Fruit fly (Drosophila melanogaster) whole organism, embryonic: ENCODE data around the gene Bacc.

Source experiments
- Adf1 ChIP-seq: fragments of 200-800 bp; sonication (Bioruptor generic); IDR thresholded peaks from 2 replicates; pipeline ENCODE4 v1.3.6; 2022; ENCODE audit warnings: missing biosample characterization, missing genetic modification characterization
- Asciz ChIP-seq: fragments of 200-800 bp; sonication (Bioruptor generic); optimal IDR thresholded peaks from 2 replicates; lab custom pipeline; 2017; ENCODE audit warnings: missing biosample characterization, mild to moderate bottlenecking, missing genetic modification characterization, missing genetic modification reagents
- Bdp1 ChIP-seq: fragments of 200-800 bp; sonication (Bioruptor generic); optimal IDR thresholded peaks from 3 replicates; lab custom pipeline; 2016; ENCODE audit warnings: missing biosample characterization, missing genetic modification characterization
- Blimp-1 ChIP-seq: fragments of 200-800 bp; sonication (Bioruptor generic); optimal IDR thresholded peaks from 3 replicates; lab custom pipeline; 2018; ENCODE audit warnings: missing biosample characterization, missing genetic modification characterization, mild to moderate bottlenecking, moderate library complexity, missing genetic modification reagents
- Bteb2 ChIP-seq: fragments of 200-800 bp; sonication (Bioruptor generic); optimal IDR thresholded peaks from 2 replicates; lab custom pipeline; 2016; ENCODE audit warnings: missing biosample characterization, missing genetic modification characterization
- CG10431 ChIP-seq: fragments of 200-800 bp; sonication (Bioruptor generic); optimal IDR thresholded peaks from 3 replicates; lab custom pipeline; 2018; ENCODE audit warnings: missing biosample characterization, mild to moderate bottlenecking, missing genetic modification characterization
- CG13894 ChIP-seq: fragments of 200-800 bp; sonication (Bioruptor generic); optimal IDR thresholded peaks from 3 replicates; lab custom pipeline; 2018; ENCODE audit warnings: missing biosample characterization, mild to moderate bottlenecking, missing genetic modification characterization, moderate library complexity
- CG15601 ChIP-seq: fragments of 200-800 bp; sonication (Bioruptor generic); optimal IDR thresholded peaks from 3 replicates; lab custom pipeline; 2019; ENCODE audit warnings: missing biosample characterization, mild to moderate bottlenecking, missing genetic modification characterization, moderate library complexity
- CG15696 ChIP-seq: fragments of 200-800 bp; sonication (Bioruptor generic); optimal IDR thresholded peaks from 2 replicates; lab custom pipeline; 2019; ENCODE audit warnings: missing biosample characterization, mild to moderate bottlenecking, missing genetic modification characterization, moderate library complexity
- CG17328 ChIP-seq: fragments of 200-800 bp; sonication (Bioruptor generic); IDR thresholded peaks from 2 replicates; pipeline ENCODE4 v1.3.6; 2022; ENCODE audit warnings: missing biosample characterization, missing genetic modification characterization
- CG3065 ChIP-seq: fragments of 200-800 bp; sonication (Bioruptor generic); optimal IDR thresholded peaks from 2 replicates; lab custom pipeline; 2016; ENCODE audit warnings: missing biosample characterization, missing genetic modification characterization
- CG31365 ChIP-seq: fragments of 200-800 bp; sonication (Bioruptor generic); optimal IDR thresholded peaks from 2 replicates; lab custom pipeline; 2018; ENCODE audit warnings: missing biosample characterization, mild to moderate bottlenecking, missing genetic modification characterization
- CG3281 ChIP-seq: fragments of 200-800 bp; sonication (Bioruptor generic); optimal IDR thresholded peaks from 3 replicates; lab custom pipeline; 2017; ENCODE audit warnings: missing biosample characterization, mild to moderate bottlenecking, missing genetic modification characterization
- CG3407 ChIP-seq: fragments of 200-800 bp; sonication (Bioruptor generic); optimal IDR thresholded peaks from 2 replicates; lab custom pipeline; 2018; ENCODE audit warnings: missing biosample characterization, mild to moderate bottlenecking, missing genetic modification characterization
- CG4854 ChIP-seq: fragments of 200-800 bp; sonication (Bioruptor generic); optimal IDR thresholded peaks from 2 replicates; lab custom pipeline; 2016; ENCODE audit warnings: missing biosample characterization, missing genetic modification characterization, inconsistent platforms
- CG6175 ChIP-seq: fragments of 200-800 bp; sonication (Bioruptor generic); IDR thresholded peaks from 3 replicates; pipeline ENCODE4 v1.3.6; 2022; ENCODE audit warnings: missing biosample characterization, missing genetic modification characterization
- CG6272 ChIP-seq: fragments of 200-800 bp; sonication (Bioruptor generic); IDR thresholded peaks from 2 replicates; pipeline ENCODE4 v1.3.6; 2022; ENCODE audit warnings: missing biosample characterization, missing genetic modification characterization
- CG8290 ChIP-seq, 3 experiments: fragments of 200-800 bp; sonication (Bioruptor generic); optimal IDR thresholded peaks; 2 replicates each; lab custom pipeline; 2016 to 2019; ENCODE audit warnings: missing biosample characterization in 3 of 3, missing genetic modification characterization in 3 of 3, mild to moderate bottlenecking in 2 of 3, moderate library complexity in 1 of 3
- CG8478 ChIP-seq: fragments of >200 bp; optimal IDR thresholded peaks from 2 replicates; lab custom pipeline; 2018
- CG9797 ChIP-seq: fragments of 200-800 bp; sonication (Bioruptor generic); optimal IDR thresholded peaks from 3 replicates; lab custom pipeline; 2018; ENCODE audit warnings: missing biosample characterization, mild to moderate bottlenecking, missing genetic modification characterization
- Dll ChIP-seq: fragments of 200-800 bp; sonication (Bioruptor generic); IDR thresholded peaks from 4 replicates; pipeline ENCODE4 v1.3.6; 2022; ENCODE audit warnings: missing biosample characterization, missing genetic modification characterization; ENCODE audit not compliant: partially characterized antibody
- Doc3 ChIP-seq: fragments of 200-800 bp; sonication (Bioruptor generic); IDR thresholded peaks from 3 replicates; pipeline ENCODE4 v1.3.6; 2022; ENCODE audit warnings: missing biosample characterization, missing genetic modification characterization; ENCODE audit not compliant: partially characterized antibody
- Gug ChIP-seq: fragments of 200-800 bp; sonication (Bioruptor generic); IDR thresholded peaks from 4 replicates; pipeline ENCODE4 v1.3.6; 2022; ENCODE audit warnings: missing biosample characterization, missing genetic modification characterization
- H2.0 ChIP-seq: fragments of 200-800 bp; sonication (Bioruptor generic); IDR thresholded peaks from 2 replicates; pipeline ENCODE4 v1.3.6; 2022; ENCODE audit warnings: missing biosample characterization, missing genetic modification characterization
- Lim3 ChIP-seq: fragments of 200-800 bp; sonication (Bioruptor generic); IDR thresholded peaks from 2 replicates; pipeline ENCODE4 v1.3.6; 2022; ENCODE audit warnings: missing biosample characterization, missing genetic modification characterization
- Mad ChIP-seq: fragments of 200-800 bp; sonication (Bioruptor generic); optimal IDR thresholded peaks from 2 replicates; lab custom pipeline; 2016; ENCODE audit warnings: missing biosample characterization, missing genetic modification characterization
- Mes4 ChIP-seq: fragments of 200-800 bp; sonication (Bioruptor generic); optimal IDR thresholded peaks from 2 replicates; lab custom pipeline; 2016; ENCODE audit warnings: missing biosample characterization, missing genetic modification characterization
- Pdp1 ChIP-seq, 2 experiments: fragments of 200-800 bp; sonication (Bioruptor generic); optimal IDR thresholded peaks; 3 replicates each; lab custom pipeline; 2016; ENCODE audit warnings: missing biosample characterization in 2 of 2, missing genetic modification characterization in 2 of 2, mild to moderate bottlenecking in 1 of 2, moderate library complexity in 1 of 2
- Six4 ChIP-seq: fragments of 200-800 bp; sonication (Bioruptor generic); optimal IDR thresholded peaks from 2 replicates; lab custom pipeline; 2016; ENCODE audit warnings: missing biosample characterization, missing genetic modification characterization
- Ssrp ChIP-seq: fragments of 200-800 bp; sonication (Bioruptor generic); optimal IDR thresholded peaks from 2 replicates; lab custom pipeline; 2018; ENCODE audit warnings: missing biosample characterization, mild to moderate bottlenecking, missing genetic modification characterization, moderate library complexity
- TFAM ChIP-seq: fragments of 200-800 bp; sonication (Bioruptor generic); optimal IDR thresholded peaks from 2 replicates; lab custom pipeline; 2017; ENCODE audit warnings: missing biosample characterization, missing genetic modification characterization, inconsistent platforms
- cas ChIP-seq: fragments of 200-800 bp; sonication (Bioruptor generic); IDR thresholded peaks from 2 replicates; pipeline ENCODE4 v1.3.6; 2022; ENCODE audit warnings: missing biosample characterization, missing genetic modification characterization
- corto ChIP-seq: fragments of 200-800 bp; sonication (Bioruptor generic); optimal IDR thresholded peaks from 2 replicates; lab custom pipeline; 2016; ENCODE audit warnings: missing biosample characterization, mild to moderate bottlenecking, missing genetic modification characterization, moderate library complexity
- emc ChIP-seq: fragments of 200-800 bp; sonication (Bioruptor generic); optimal IDR thresholded peaks from 2 replicates; lab custom pipeline; 2016; ENCODE audit warnings: missing biosample characterization, missing genetic modification characterization
- fd3F ChIP-seq: fragments of 200-800 bp; sonication (Bioruptor generic); optimal IDR thresholded peaks from 2 replicates; lab custom pipeline; 2018; ENCODE audit warnings: missing biosample characterization, mild to moderate bottlenecking, missing genetic modification characterization, moderate library complexity
- ftz-f1 ChIP-seq: fragments of 200-800 bp; sonication (Bioruptor generic); optimal IDR thresholded peaks from 2 replicates; lab custom pipeline; 2016; ENCODE audit warnings: missing biosample characterization, missing genetic modification characterization
- gro ChIP-seq: fragments of 200-800 bp; sonication (Bioruptor generic); optimal IDR thresholded peaks from 2 replicates; lab custom pipeline; 2016; ENCODE audit warnings: missing biosample characterization, missing genetic modification characterization
- gsb-n ChIP-seq: fragments of 200-800 bp; sonication (Bioruptor generic); optimal IDR thresholded peaks from 3 replicates; lab custom pipeline; 2018; ENCODE audit warnings: missing biosample characterization, mild to moderate bottlenecking, missing genetic modification characterization
- mam ChIP-seq: fragments of 200-800 bp; sonication (Bioruptor generic); optimal IDR thresholded peaks from 3 replicates; lab custom pipeline; 2016; ENCODE audit warnings: missing biosample characterization, missing genetic modification characterization
- nerfin-2 ChIP-seq: fragments of 200-800 bp; sonication (Bioruptor generic); IDR thresholded peaks from 2 replicates; pipeline ENCODE4 v1.3.6; 2022; ENCODE audit warnings: missing biosample characterization, missing genetic modification characterization; ENCODE audit not compliant: partially characterized antibody
- odd ChIP-seq: fragments of 200-800 bp; sonication (Bioruptor generic); optimal IDR thresholded peaks from 2 replicates; lab custom pipeline; 2017; ENCODE audit warnings: missing biosample characterization, mild to moderate bottlenecking, missing genetic modification characterization
- sens-2 ChIP-seq: fragments of 200-800 bp; sonication (Bioruptor generic); IDR thresholded peaks from 2 replicates; pipeline ENCODE4 v1.3.6; 2022; ENCODE audit warnings: missing biosample characterization, missing genetic modification characterization
- shn ChIP-seq: fragments of 200-800 bp; sonication (Bioruptor generic); optimal IDR thresholded peaks from 3 replicates; lab custom pipeline; 2016; ENCODE audit warnings: missing biosample characterization, missing genetic modification characterization
- slp2 ChIP-seq: fragments of 200-800 bp; sonication (Bioruptor generic); optimal IDR thresholded peaks from 2 replicates; lab custom pipeline; 2016; ENCODE audit warnings: missing biosample characterization, missing genetic modification characterization
- ssp ChIP-seq: fragments of 200-800 bp; sonication (Bioruptor generic); IDR thresholded peaks from 2 replicates; pipeline ENCODE4 v1.3.6; 2022; ENCODE audit warnings: missing biosample characterization, missing genetic modification characterization
- stc ChIP-seq: fragments of 200-800 bp; sonication (Bioruptor generic); IDR thresholded peaks from 2 replicates; pipeline ENCODE4 v1.3.6; 2022; ENCODE audit warnings: missing biosample characterization, missing genetic modification characterization
- sug ChIP-seq: fragments of 200-800 bp; optimal IDR thresholded peaks from 2 replicates; lab custom pipeline; 2019; ENCODE audit warnings: missing biosample characterization, mild to moderate bottlenecking, missing genetic modification characterization, moderate library complexity
- toy ChIP-seq: fragments of 200-800 bp; sonication (Bioruptor generic); IDR thresholded peaks from 2 replicates; pipeline ENCODE4 v1.3.6; 2022; ENCODE audit warnings: missing biosample characterization, missing genetic modification characterization
- zf30C ChIP-seq: fragments of 200-800 bp; sonication (Bioruptor generic); optimal IDR thresholded peaks from 3 replicates; lab custom pipeline; 2018; ENCODE audit warnings: missing biosample characterization, mild to moderate bottlenecking, missing genetic modification characterization

Bacc gene

DNA sequence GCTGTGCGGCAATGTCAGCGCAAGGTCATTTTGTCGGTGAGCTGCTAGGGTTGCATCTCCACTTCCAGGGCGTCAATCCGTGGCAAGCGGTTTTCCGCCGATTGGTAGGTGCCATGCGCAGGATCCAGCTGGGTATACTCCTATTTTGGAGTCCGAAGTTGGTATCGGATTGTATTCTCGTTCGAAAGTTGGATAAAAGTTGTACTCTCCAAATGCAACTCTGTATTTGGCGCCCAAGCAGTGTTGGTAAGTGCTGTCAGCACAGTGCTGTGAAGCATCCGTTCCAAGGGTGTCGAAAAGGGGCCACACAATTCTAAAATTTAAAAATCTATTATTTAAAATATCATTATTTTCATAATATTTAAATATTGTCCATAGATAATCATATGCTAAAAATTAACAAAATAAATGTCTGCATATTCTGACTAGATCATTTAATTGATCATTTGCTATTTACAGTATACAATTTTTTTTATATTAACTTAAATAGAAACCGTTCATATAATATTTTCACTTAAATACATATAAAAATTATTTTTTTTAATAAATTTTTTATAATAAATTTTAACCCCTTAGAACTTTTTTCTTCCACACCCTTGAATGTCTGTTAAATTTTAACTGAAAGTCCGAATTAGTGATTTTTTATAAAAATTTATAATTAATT lies 3.6 kb upstream of the Bacc start (continued):
- TF ChIP-seq gsb-n (tag; lab: Kevin White, UChicago) (peak; percentile 91), cas (GFP tag; lab: Robert Waterston, UW) (peak; percentile 88), Gug (GFP tag; lab: Robert Waterston, UW) (peak; percentile 92), Mad (GFP tag; lab: Kevin White, UChicago) (peak; percentile 81), odd (GFP tag; lab: Kevin White, UChicago) (no peak), Adf1 (peak; percentile 65), CG15696 (tag; lab: Kevin White, UChicago) (peak; percentile 58), mam (GFP tag; lab: Kevin White, UChicago) (peak; percentile 90), emc (peak; percentile 77), CG6175 (GFP tag; lab: Robert Waterston, UW) (peak; percentile 81), Mes4 (GFP tag; lab: Kevin White, UChicago) (peak; percentile 66), Blimp-1 (GFP tag; lab: Kevin White, UChicago) (peak; percentile 77), Pdp1 (GFP tag; optimal IDR thresholded peaks at IDR 0.05; lab: Kevin White, UChicago) (peak; percentile 65 to 79), sens-2 (no peak; the same call in 1 of the 2 replicates), corto (no peak), nerfin-2 (GFP tag; lab: Robert Waterston, UW) (0 out of 2 replicates have a peak, but pooled peaks have one; percentile 47), CG9797 (GFP tag; lab: Kevin White, UChicago) (peak; percentile 39), Lim3 (no peak), CG13894 (peak; percentile 94), CG3065 (GFP tag; lab: Kevin White, UChicago) (peak; percentile 67), CG8290 (GFP tag; optimal IDR thresholded peaks at IDR 0.05; lab: Kevin White, UChicago) (peak; percentile 82), CG8290 (tag; optimal IDR thresholded peaks at IDR 0.05; lab: Kevin White, UChicago) (peak; percentile 94 to 96), CG4854 (peak; percentile 78), Asciz (GFP tag; lab: Kevin White, UChicago) (peak; percentile 70), stc (peak; percentile 78; the same call in 1 of the 2 replicates), CG3281 (GFP tag; lab: Kevin White, UChicago) (peak; percentile 96), sug (tag; lab: Kevin White, UChicago) (peak; percentile 89), Six4 (GFP tag; lab: Kevin White, UChicago) (peak; percentile 66), CG17328 (peak; percentile 72), ssp (GFP tag; lab: Robert Waterston, UW) (peak; percentile 75), CG10431 (GFP tag; lab: Kevin White, UChicago) (peak; percentile 71), CG3407 (peak; percentile 59), Bdp1 (GFP tag; lab: Kevin White, UChicago) (peak; percentile 74), Bteb2 (GFP tag; lab: Kevin White, UChicago) (peak; percentile 46), TFAM (GFP tag; lab: Kevin White, UChicago) (no peak), Dll (0 out of 4 replicates have a peak, but pooled peaks have one; percentile 43), Doc3 (no peak), CG8478 (lab: Kevin White, UChicago) (no peak), Ssrp (tag; lab: Kevin White, UChicago) (peak; percentile 86), CG15601 (tag; lab: Kevin White, UChicago) (peak; percentile 76), zf30C (GFP tag; lab: Kevin White, UChicago) (peak; percentile 40), H2.0 (GFP tag; lab: Robert Waterston, UW) (peak; percentile 83), CG31365 (tag; lab: Kevin White, UChicago) (peak; percentile 60), slp2 (peak; percentile 53), ftz-f1 (GFP tag; lab: Kevin White, UChicago) (peak; percentile 99), gro (peak; percentile 89), toy (GFP tag; lab: Robert Waterston, UW) (peak; percentile 72; the same call in 1 of the 2 replicates), CG6272 (peak; percentile 88), shn (GFP tag; lab: Kevin White, UChicago) (peak; percentile 72), fd3F (GFP tag; lab: Kevin White, UChicago) (peak; percentile 78)
